Worm (Caenorhabditis elegans) whole organism, L4 larva: ENCODE results near the gene C24B5.4.
A peak's percentile ranks its signal among the peaks of the same experiment; 100 is the strongest.

ENCODE experiments used
- F26F4.8 ChIP-seq: fragments of 200-800 bp; sonication (Bioruptor generic); conservative IDR thresholded peaks from 2 replicates; pipeline ENCODE4 v1.3.6; 2022; ENCODE audit warnings: missing genetic modification characterization, missing compliant biosample characterization
- T26A8.4 ChIP-seq: fragments of 200-800 bp; sonication (Bioruptor generic); IDR thresholded peaks from 2 replicates; pipeline ENCODE4 v1.3.6; 2022; ENCODE audit warnings: missing genetic modification characterization, missing compliant biosample characterization
- aha-1 ChIP-seq: fragments of 150-350 bp; peaks from one replicate; lab custom pipeline; 2014; ENCODE audit warnings: missing biosample characterization, missing genetic modification characterization
- arid-1 ChIP-seq: fragments of 200-800 bp; sonication (Bioruptor generic); conservative IDR thresholded peaks from 2 replicates; pipeline ENCODE4 v1.3.6; 2022; ENCODE audit warnings: missing genetic modification reagents, missing genetic modification characterization, missing compliant biosample characterization
- attf-4 ChIP-seq: sonication (generic microtip); optimal IDR thresholded peaks from 3 replicates; lab custom pipeline; 2017; ENCODE audit warnings: missing biosample characterization, missing genetic modification characterization
- ceh-28 ChIP-seq: fragments of 150-350 bp; optimal IDR thresholded peaks from 2 replicates; lab custom pipeline; 2014; ENCODE audit warnings: missing biosample characterization, missing genetic modification reagents, missing genetic modification characterization
- ceh-44 ChIP-seq: fragments of 200-800 bp; sonication (Bioruptor generic); IDR thresholded peaks from 2 replicates; pipeline ENCODE4 v1.3.6; 2022; ENCODE audit warnings: missing genetic modification reagents, missing genetic modification characterization, missing compliant biosample characterization
- ces-1 ChIP-seq: fragments of 150-350 bp; sonication (generic microtip); optimal IDR thresholded peaks from 4 replicates; lab custom pipeline; 2014; ENCODE audit warnings: missing biosample characterization, missing genetic modification reagents, missing genetic modification characterization
- cey-2 ChIP-seq: sonication (generic microtip); optimal IDR thresholded peaks from 3 replicates; lab custom pipeline; 2017; ENCODE audit warnings: missing genetic modification characterization, mild to moderate bottlenecking, missing compliant biosample characterization, antibody characterized with exemption, borderline replicate concordance; ENCODE audit not compliant: insufficient read depth
- ctbp-1 ChIP-seq: fragments of 200-800 bp; sonication (Bioruptor generic); IDR thresholded peaks from 2 replicates; pipeline ENCODE4 v1.3.6; 2022; ENCODE audit warnings: missing genetic modification reagents, missing genetic modification characterization, missing compliant biosample characterization
- daf-16 ChIP-seq, 3 experiments: sonication (generic microtip); optimal IDR thresholded peaks; 2 replicates each; lab custom pipeline; 2016 to 2017; ENCODE audit warnings: missing genetic modification characterization in 3 of 3, missing genetic modification reagents in 3 of 3, mild to moderate bottlenecking in 2 of 3, missing compliant biosample characterization in 2 of 3, missing biosample characterization in 1 of 3, moderate library complexity in 1 of 3
- dmd-8 ChIP-seq: fragments of 200-800 bp; sonication (Bioruptor generic); IDR thresholded peaks from 2 replicates; pipeline ENCODE4 v1.3.6; 2022; ENCODE audit warnings: missing genetic modification characterization, missing compliant biosample characterization
- dmd-9 ChIP-seq: fragments of 200-800 bp; sonication (Bioruptor generic); IDR thresholded peaks from 2 replicates; pipeline ENCODE4 v1.3.6; 2022; ENCODE audit warnings: missing genetic modification reagents, missing genetic modification characterization, missing compliant biosample characterization
- dpl-1 ChIP-seq: fragments of 150-350 bp; optimal IDR thresholded peaks from 2 replicates; lab custom pipeline; 2014; ENCODE audit warnings: missing biosample characterization, missing genetic modification reagents, missing genetic modification characterization
- duxl-1 ChIP-seq: sonication (generic microtip); optimal IDR thresholded peaks from 2 replicates; lab custom pipeline; 2016; ENCODE audit warnings: mild to moderate bottlenecking, missing genetic modification characterization, moderate library complexity, missing compliant biosample characterization; ENCODE audit not compliant: poor library complexity
- dve-1 ChIP-seq: sonication (generic microtip); optimal IDR thresholded peaks from 2 replicates; lab custom pipeline; 2017; ENCODE audit warnings: antibody characterized with exemption, mild to moderate bottlenecking, missing genetic modification characterization, missing compliant biosample characterization; ENCODE audit not compliant: insufficient read depth
- egl-27 ChIP-seq: sonication (generic microtip); optimal IDR thresholded peaks from 3 replicates; lab custom pipeline; 2017; ENCODE audit warnings: missing biosample characterization, missing genetic modification reagents, missing genetic modification characterization
- fkh-10 ChIP-seq: fragments of 150-350 bp; optimal IDR thresholded peaks from 2 replicates; lab custom pipeline; 2014; ENCODE audit warnings: missing biosample characterization, missing genetic modification reagents, missing genetic modification characterization
- fos-1 ChIP-seq: fragments of 150-350 bp; optimal IDR thresholded peaks from 2 replicates; lab custom pipeline; 2014; ENCODE audit warnings: missing biosample characterization, missing genetic modification characterization
- gei-8 ChIP-seq: fragments of 200-800 bp; sonication (Bioruptor generic); optimal IDR thresholded peaks from 2 replicates; lab custom pipeline; 2018; ENCODE audit warnings: mild to moderate bottlenecking, missing genetic modification characterization, missing compliant biosample characterization
- hif-1 ChIP-seq, 2 experiments: sonication (generic microtip); optimal IDR thresholded peaks; 2 replicates each; lab custom pipeline; 2016 to 2017; ENCODE audit warnings: missing compliant biosample characterization in 2 of 2, missing genetic modification characterization in 2 of 2, missing genetic modification reagents in 2 of 2, missing genotype in 2 of 2, mild to moderate bottlenecking in 1 of 2
- hlh-11 ChIP-seq: fragments of 200-800 bp; sonication (Bioruptor generic); optimal IDR thresholded peaks from 2 replicates; lab custom pipeline; 2018; ENCODE audit warnings: mild to moderate bottlenecking, missing genetic modification characterization, missing compliant biosample characterization
- hlh-30 ChIP-seq: sonication (generic microtip); optimal IDR thresholded peaks from 2 replicates; lab custom pipeline; 2017; ENCODE audit warnings: antibody characterized with exemption, mild to moderate bottlenecking, missing genetic modification characterization, missing compliant biosample characterization; ENCODE audit not compliant: insufficient read depth
- hmg-1.1 ChIP-seq: fragments of 200-800 bp; sonication (Bioruptor generic); IDR thresholded peaks from 2 replicates; pipeline ENCODE4 v1.3.6; 2022; ENCODE audit warnings: missing genetic modification reagents, missing genetic modification characterization, missing compliant biosample characterization
- jun-1 ChIP-seq: fragments of 150-350 bp; optimal IDR thresholded peaks from 2 replicates; lab custom pipeline; 2014; ENCODE audit warnings: missing biosample characterization, missing genetic modification reagents, missing genetic modification characterization
- lin-39 ChIP-seq: fragments of 150-350 bp; optimal IDR thresholded peaks from 2 replicates; lab custom pipeline; 2014; ENCODE audit warnings: missing biosample characterization, missing genetic modification reagents, missing genetic modification characterization
- lsy-2 ChIP-seq, 2 experiments: fragments of 150-350 bp in 1 of 2; sonication (generic microtip) in 1 of 2; optimal IDR thresholded peaks; 2 replicates each; lab custom pipeline; 2014 to 2017; ENCODE audit warnings: missing biosample characterization in 2 of 2, missing genetic modification characterization in 2 of 2
- madf-5 ChIP-seq, 2 experiments: fragments of 200-800 bp; sonication (Bioruptor generic); IDR thresholded peaks; 2 replicates each; pipeline ENCODE4 v1.3.6; 2022; ENCODE audit warnings: missing compliant biosample characterization in 2 of 2, missing genetic modification characterization in 2 of 2
- mep-1 ChIP-seq: fragments of 150-350 bp; sonication (generic microtip); optimal IDR thresholded peaks from 3 replicates; lab custom pipeline; 2014; ENCODE audit warnings: missing biosample characterization, missing genetic modification characterization
- mes-2 ChIP-seq: sonication (generic microtip); optimal IDR thresholded peaks from 2 replicates; lab custom pipeline; 2016; ENCODE audit warnings: missing genotype, mild to moderate bottlenecking, missing genetic modification characterization, missing compliant biosample characterization; ENCODE audit not compliant: poor library complexity, severe bottlenecking
- mxl-3 ChIP-seq: fragments of 200-800 bp; sonication (Bioruptor generic); optimal IDR thresholded peaks from 2 replicates; lab custom pipeline; 2018; ENCODE audit warnings: mild to moderate bottlenecking, missing genetic modification characterization, missing compliant biosample characterization
- nhr-10 ChIP-seq: fragments of 150-350 bp; optimal IDR thresholded peaks from 2 replicates; lab custom pipeline; 2014; ENCODE audit warnings: missing biosample characterization, missing genetic modification characterization
- nhr-28 ChIP-seq: fragments of 150-350 bp; optimal IDR thresholded peaks from 2 replicates; lab custom pipeline; 2014; ENCODE audit warnings: missing biosample characterization, missing genetic modification characterization
- pqm-1 ChIP-seq: sonication (generic microtip); optimal IDR thresholded peaks from 2 replicates; lab custom pipeline; 2017; ENCODE audit warnings: missing biosample characterization, missing genetic modification characterization
- rbr-2 ChIP-seq: sonication (generic microtip); optimal IDR thresholded peaks from 2 replicates; lab custom pipeline; 2016; ENCODE audit warnings: missing genotype, missing genetic modification characterization, missing compliant biosample characterization
- saeg-2 ChIP-seq: fragments of 200-800 bp; sonication (Bioruptor generic); IDR thresholded peaks from 2 replicates; pipeline ENCODE4 v1.3.6; 2022; ENCODE audit warnings: missing genetic modification reagents, missing genetic modification characterization, missing compliant biosample characterization
- skn-1 ChIP-seq: fragments of 150-350 bp; optimal IDR thresholded peaks from 2 replicates; lab custom pipeline; 2014; ENCODE audit warnings: missing biosample characterization, missing genetic modification characterization
- snpc-1.2 ChIP-seq: fragments of 200-800 bp; sonication (Bioruptor generic); IDR thresholded peaks from 2 replicates; pipeline ENCODE4 v1.3.6; 2022; ENCODE audit warnings: missing genetic modification reagents, missing genetic modification characterization, missing compliant biosample characterization
- snpc-4 ChIP-seq: fragments of 150-350 bp; optimal IDR thresholded peaks from 2 replicates; lab custom pipeline; 2014; ENCODE audit warnings: missing biosample characterization, missing genetic modification characterization
- spr-1 ChIP-seq: sonication (generic microtip); optimal IDR thresholded peaks from 2 replicates; lab custom pipeline; 2016; ENCODE audit warnings: mild to moderate bottlenecking, missing genetic modification characterization, missing compliant biosample characterization
- tag-97 ChIP-seq: fragments of 200-800 bp; sonication (Bioruptor generic); IDR thresholded peaks from 2 replicates; pipeline ENCODE4 v1.3.6; 2022; ENCODE audit warnings: missing genetic modification characterization, missing compliant biosample characterization
- tra-1 ChIP-seq: fragments of 200-800 bp; sonication (Bioruptor generic); IDR thresholded peaks from 2 replicates; pipeline ENCODE4 v1.3.6; 2022; ENCODE audit warnings: missing genetic modification reagents, missing genetic modification characterization, missing compliant biosample characterization
- unc-130 ChIP-seq: sonication (generic microtip); optimal IDR thresholded peaks from 2 replicates; lab custom pipeline; 2016; ENCODE audit warnings: missing genetic modification reagents, missing genetic modification characterization, missing compliant biosample characterization
- unc-39 ChIP-seq: sonication (generic microtip); optimal IDR thresholded peaks from 2 replicates; lab custom pipeline; 2017; ENCODE audit warnings: missing biosample characterization, missing genetic modification characterization
- zfp-2 ChIP-seq: sonication (generic microtip); optimal IDR thresholded peaks from 2 replicates; lab custom pipeline; 2016; ENCODE audit warnings: mild to moderate bottlenecking, missing genetic modification characterization, missing compliant biosample characterization
- zip-11 ChIP-seq: fragments of 200-800 bp; sonication (Bioruptor generic); IDR thresholded peaks from 2 replicates; pipeline ENCODE4 v1.3.6; 2022; ENCODE audit warnings: missing genetic modification characterization, missing compliant biosample characterization
- zip-2 ChIP-seq: fragments of 150-350 bp; optimal IDR thresholded peaks from 2 replicates; lab custom pipeline; 2014; ENCODE audit warnings: missing biosample characterization, missing genetic modification characterization

Gene C24B5.4

ce11 chrV:9220444-9220843 lies 23.3 kb upstream of the C24B5.4 start (continued):
- TF ChIP-seq ceh-28 (no peak), ctbp-1 (no peak), rbr-2 (tag; lab: Kevin White, UChicago) (peak; percentile 27), dmd-8 (GFP tag; lab: Robert Waterston, UW) (no peak), aha-1 (tag; lab: Kevin White, UChicago) (no peak), mes-2 (tag; lab: Kevin White, UChicago) (peak; percentile 72), hlh-11 (peak; percentile 16), nhr-28 (tag; lab: Kevin White, UChicago) (peak; percentile 37), lin-39 (no peak), T26A8.4 (GFP tag; lab: Robert Waterston, UW) (no peak), fkh-10 (no peak), hmg-1.1 (GFP tag; lab: Robert Waterston, UW) (no peak), saeg-2 (GFP tag; lab: Robert Waterston, UW) (no peak), duxl-1 (no peak), snpc-1.2 (no peak), dpl-1 (peak; percentile 80), hif-1 (tag; optimal IDR thresholded peaks at IDR 0.05; lab: Kevin White, UChicago) (no peak), zip-2 (tag; lab: Kevin White, UChicago) (no peak), zfp-2 (tag; lab: Kevin White, UChicago) (no peak), arid-1 (GFP tag; lab: Robert Waterston, UW) (no peak), skn-1 (no peak), attf-4 (tag; lab: Kevin White, UChicago) (no peak)

DNA sequence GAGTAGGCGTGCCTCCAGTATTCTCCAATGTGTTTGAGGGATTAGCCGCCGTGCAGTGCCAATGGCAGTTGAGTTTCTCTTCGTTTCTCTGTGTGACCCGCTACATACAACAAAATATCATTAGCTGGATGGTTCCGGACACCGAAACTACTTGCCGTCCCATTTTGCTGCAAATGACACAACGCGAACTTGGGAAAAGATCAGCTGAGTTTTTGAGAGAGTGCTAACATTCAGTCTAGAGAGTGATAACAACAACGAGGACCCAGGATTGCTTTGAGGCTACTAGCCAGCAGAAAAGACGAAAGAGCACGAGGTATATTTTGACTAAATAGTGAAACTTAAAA lies 22.2 kb upstream of the C24B5.4 start:
- TF ChIP-seq hmg-1.1 (GFP tag; lab: Robert Waterston, UW): 0 out of 2 replicates have a peak, but pooled peaks have one; percentile 27
- no peak for TF ChIP-seq pqm-1 (tag; lab: Kevin White, UChicago)
- TF ChIP-seq aha-1 (tag; lab: Kevin White, UChicago): peak; percentile 75

DNA sequence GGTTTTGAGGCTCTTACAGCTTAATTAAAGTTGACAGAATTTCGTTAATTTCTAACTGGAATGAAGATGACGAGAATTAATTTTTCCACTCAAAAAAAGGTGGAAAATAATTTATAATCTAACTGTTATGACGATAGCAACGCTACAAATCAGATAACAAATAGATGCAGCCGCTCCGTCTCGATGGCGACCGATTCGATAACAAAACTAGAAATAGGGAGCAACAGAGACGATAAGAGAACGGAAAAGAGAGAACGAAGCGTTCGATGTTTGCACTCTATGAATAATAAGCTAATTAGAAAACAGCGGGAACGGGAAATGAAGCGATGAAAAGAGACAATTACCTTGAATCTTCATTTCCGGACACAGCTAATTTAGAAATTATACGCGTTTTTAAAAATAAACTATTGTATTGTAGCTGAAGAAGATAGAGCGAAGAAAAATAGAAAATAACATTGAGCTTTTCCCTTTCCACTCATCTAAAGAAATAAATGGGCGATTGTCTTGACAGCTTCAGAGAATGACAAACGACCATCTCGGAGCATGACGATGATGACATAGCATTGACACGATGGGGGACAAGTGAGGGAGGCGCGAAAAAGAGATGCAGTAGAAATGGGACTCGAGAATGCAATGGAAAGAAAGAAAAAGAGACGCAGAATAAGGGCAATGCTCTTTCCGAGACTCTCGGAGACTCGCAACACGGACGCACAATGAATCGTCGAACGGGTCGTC lies 21.7 kb upstream of the C24B5.4 start:
- TF ChIP-seq mep-1 (tag; lab: Kevin White, UChicago) (peak; percentile 12), hlh-30 (tag; lab: Kevin White, UChicago) (no peak), tra-1 (GFP tag; lab: Robert Waterston, UW) (0 out of 2 replicates have a peak, but pooled peaks have one; percentile 40), nhr-28 (tag; lab: Kevin White, UChicago) (no peak), ceh-44 (GFP tag; lab: Robert Waterston, UW) (no peak), gei-8 (no peak), mxl-3 (GFP tag; lab: Kevin White, UChicago) (no peak), dmd-9 (GFP tag; lab: Robert Waterston, UW) (no peak), zfp-2 (tag; lab: Kevin White, UChicago) (no peak), spr-1 (tag; lab: Kevin White, UChicago) (no peak), F26F4.8 (GFP tag; lab: Robert Waterston, UW) (no peak), rbr-2 (tag; lab: Kevin White, UChicago) (no peak), skn-1 (no peak), dve-1 (tag; lab: Kevin White, UChicago) (peak; percentile 26), zip-11 (GFP tag; lab: Robert Waterston, UW) (no peak), dmd-8 (GFP tag; lab: Robert Waterston, UW) (no peak), saeg-2 (GFP tag; lab: Robert Waterston, UW) (no peak), egl-27 (no peak), cey-2 (tag; lab: Kevin White, UChicago) (no peak), nhr-10 (tag; lab: Kevin White, UChicago) (no peak), unc-130 (GFP tag; lab: Kevin White, UChicago) (no peak), tag-97 (no peak), snpc-4 (no peak), unc-39 (tag; lab: Kevin White, UChicago) (no peak), lsy-2 (tag; optimal IDR thresholded peaks at IDR 0.05; lab: Kevin White, UChicago) (peak in 1 of 2 experiments; percentile 4), ces-1 (GFP tag; lab: Kevin White, UChicago) (no peak), daf-16 (GFP tag; optimal IDR thresholded peaks at IDR 0.05; lab: Kevin White, UChicago) (no peak), daf-16 (tag; optimal IDR thresholded peaks at IDR 0.05; lab: Kevin White, UChicago) (peak; percentile 88), madf-5 (GFP tag; IDR thresholded peaks at IDR 0.05; lab: Robert Waterston, UW) (no peak), fos-1 (tag; lab: Kevin White, UChicago) (no peak), jun-1 (tag; lab: Kevin White, UChicago) (no peak)
